Worm (Caenorhabditis elegans) whole organism, L3 larva: ENCODE measurements around the gene F17C8.6.

Source experiments
- R02D3.7 ChIP-seq: fragments of 150-350 bp; optimal IDR thresholded peaks from 2 replicates; lab custom pipeline; 2014; ENCODE audit warnings: missing biosample characterization, missing genetic modification characterization
- ZK546.5 ChIP-seq: sonication (generic microtip); optimal IDR thresholded peaks from 2 replicates; lab custom pipeline; 2017; ENCODE audit warnings: missing biosample characterization, missing genetic modification characterization
- aly-2 ChIP-seq: fragments of 150-350 bp; optimal IDR thresholded peaks from 2 replicates; lab custom pipeline; 2014; ENCODE audit warnings: missing biosample characterization, missing genetic modification characterization
- ama-1 ChIP-seq: fragments of 150-350 bp; optimal IDR thresholded peaks from 2 replicates; lab custom pipeline; 2018
- ceh-16 ChIP-seq: sonication (generic microtip); optimal IDR thresholded peaks from 2 replicates; lab custom pipeline; 2017; ENCODE audit warnings: missing biosample characterization, missing genetic modification characterization
- ceh-28 ChIP-seq: fragments of 150-350 bp; optimal IDR thresholded peaks from 2 replicates; lab custom pipeline; 2014; ENCODE audit warnings: missing biosample characterization, missing genetic modification reagents, missing genetic modification characterization
- ceh-82 ChIP-seq: fragments of 150-350 bp; optimal IDR thresholded peaks from 2 replicates; lab custom pipeline; 2014; ENCODE audit warnings: missing biosample characterization, missing genetic modification characterization
- ceh-9 ChIP-seq: sonication (generic microtip); optimal IDR thresholded peaks from 2 replicates; lab custom pipeline; 2018; ENCODE audit warnings: missing biosample characterization, missing genetic modification characterization
- daf-12 ChIP-seq: fragments of 150-350 bp; optimal IDR thresholded peaks from 2 replicates; lab custom pipeline; 2014; ENCODE audit warnings: missing biosample characterization, missing genetic modification reagents, missing genetic modification characterization
- egl-27 ChIP-seq: sonication (generic microtip); optimal IDR thresholded peaks from 4 replicates; lab custom pipeline; 2017; ENCODE audit warnings: missing biosample characterization, missing genetic modification reagents, missing genetic modification characterization
- egl-5 ChIP-seq: fragments of 150-350 bp; optimal IDR thresholded peaks from 2 replicates; lab custom pipeline; 2017; ENCODE audit warnings: missing biosample characterization, missing genetic modification reagents, missing genetic modification characterization, inconsistent platforms
- elt-1 ChIP-seq: fragments of 150-350 bp; optimal IDR thresholded peaks from 2 replicates; lab custom pipeline; 2014; ENCODE audit warnings: missing biosample characterization, missing genetic modification characterization
- elt-2 ChIP-seq: sonication (generic microtip); optimal IDR thresholded peaks from 2 replicates; lab custom pipeline; 2016; ENCODE audit warnings: missing genetic modification reagents, mild to moderate bottlenecking, missing genetic modification characterization, missing compliant biosample characterization
- elt-3 ChIP-seq, 3 experiments: fragments of 150-350 bp in 1 of 3; sonication (generic microtip) in 2 of 3; optimal IDR thresholded peaks; 2 replicates in 2 of 3; 4 replicates in 1 of 3; lab custom pipeline; 2014 to 2017; ENCODE audit warnings: missing biosample characterization in 3 of 3, missing genetic modification characterization in 3 of 3
- eor-1 ChIP-seq, 2 experiments: fragments of 150-350 bp; optimal IDR thresholded peaks; 2 replicates each; lab custom pipeline; 2014 to 2018; ENCODE audit warnings: missing biosample characterization in 2 of 2, missing genetic modification characterization in 2 of 2
- fkh-10 ChIP-seq: sonication (generic microtip); optimal IDR thresholded peaks from 2 replicates; lab custom pipeline; 2017; ENCODE audit warnings: missing biosample characterization, missing genetic modification reagents, missing genetic modification characterization
- fkh-2 ChIP-seq: fragments of 150-350 bp; optimal IDR thresholded peaks from 2 replicates; lab custom pipeline; 2014; ENCODE audit warnings: missing biosample characterization, missing genetic modification reagents, missing genetic modification characterization
- fos-1 ChIP-seq: fragments of 150-350 bp; optimal IDR thresholded peaks from 2 replicates; lab custom pipeline; 2014; ENCODE audit warnings: missing biosample characterization, missing genetic modification characterization
- hmg-11 ChIP-seq: sonication (generic microtip); optimal IDR thresholded peaks from 2 replicates; lab custom pipeline; 2016; ENCODE audit warnings: missing genetic modification characterization, missing compliant biosample characterization
- jun-1 ChIP-seq: fragments of 150-350 bp; optimal IDR thresholded peaks from 2 replicates; lab custom pipeline; 2014; ENCODE audit warnings: missing biosample characterization, missing genetic modification reagents, missing genetic modification characterization
- lin-15B ChIP-seq: fragments of 150-350 bp; optimal IDR thresholded peaks from 2 replicates; lab custom pipeline; 2014; ENCODE audit warnings: missing biosample characterization, missing genetic modification characterization
- lin-39 ChIP-seq: fragments of 150-350 bp; optimal IDR thresholded peaks from 2 replicates; lab custom pipeline; 2018; ENCODE audit warnings: missing biosample characterization, missing genetic modification reagents, missing genetic modification characterization
- lsy-12 ChIP-seq: sonication (generic microtip); optimal IDR thresholded peaks from 2 replicates; lab custom pipeline; 2016; ENCODE audit warnings: mild to moderate bottlenecking, missing genetic modification characterization, missing compliant biosample characterization
- mdl-1 ChIP-seq: fragments of 150-350 bp; optimal IDR thresholded peaks from 2 replicates; lab custom pipeline; 2014; ENCODE audit warnings: missing biosample characterization, missing genetic modification characterization
- mml-1 ChIP-seq: fragments of 150-350 bp; sonication (generic microtip); optimal IDR thresholded peaks from 3 replicates; lab custom pipeline; 2014; ENCODE audit warnings: missing biosample characterization, missing genetic modification characterization
- nfya-1 ChIP-seq: sonication (generic microtip); optimal IDR thresholded peaks from 2 replicates; lab custom pipeline; 2017; ENCODE audit warnings: missing genetic modification characterization, mild to moderate bottlenecking, missing compliant biosample characterization, antibody characterized with exemption, moderate library complexity; ENCODE audit not compliant: insufficient read depth
- nhr-11 ChIP-seq: fragments of 150-350 bp; optimal IDR thresholded peaks from 2 replicates; lab custom pipeline; 2014; ENCODE audit warnings: missing biosample characterization, missing genetic modification characterization
- nhr-12 ChIP-seq: fragments of 150-350 bp; optimal IDR thresholded peaks from 2 replicates; lab custom pipeline; 2014; ENCODE audit warnings: missing biosample characterization, missing genetic modification characterization
- nhr-23 ChIP-seq: fragments of 150-350 bp; optimal IDR thresholded peaks from 2 replicates; lab custom pipeline; 2014; ENCODE audit warnings: missing biosample characterization, missing genetic modification reagents, missing genetic modification characterization
- nhr-237 ChIP-seq: fragments of 150-350 bp; optimal IDR thresholded peaks from 2 replicates; lab custom pipeline; 2014; ENCODE audit warnings: missing biosample characterization, missing genetic modification characterization
- nhr-25 ChIP-seq: sonication (generic microtip); optimal IDR thresholded peaks from 2 replicates; lab custom pipeline; 2017; ENCODE audit warnings: missing biosample characterization, missing genetic modification characterization
- nhr-28 ChIP-seq: fragments of 150-350 bp; optimal IDR thresholded peaks from 2 replicates; lab custom pipeline; 2014; ENCODE audit warnings: missing biosample characterization, missing genetic modification characterization
- nhr-43 ChIP-seq: sonication (generic microtip); optimal IDR thresholded peaks from 2 replicates; lab custom pipeline; 2016; ENCODE audit warnings: mild to moderate bottlenecking, missing genetic modification characterization, missing compliant biosample characterization; ENCODE audit not compliant: poor library complexity, severe bottlenecking
- nhr-67 ChIP-seq: fragments of 150-350 bp; optimal IDR thresholded peaks from 2 replicates; lab custom pipeline; 2014; ENCODE audit warnings: missing biosample characterization, missing genetic modification characterization
- nhr-76 ChIP-seq: fragments of 150-350 bp; sonication (generic microtip); optimal IDR thresholded peaks from 5 replicates; lab custom pipeline; 2014; ENCODE audit warnings: missing biosample characterization, missing genetic modification characterization
- nhr-77 ChIP-seq: fragments of 150-350 bp; optimal IDR thresholded peaks from 2 replicates; lab custom pipeline; 2014; ENCODE audit warnings: missing biosample characterization, missing genetic modification characterization
- pha-4 ChIP-seq: fragments of 150-350 bp; optimal IDR thresholded peaks from 2 replicates; lab custom pipeline; 2014; ENCODE audit warnings: missing biosample characterization, missing genetic modification reagents, missing genetic modification characterization
- pqm-1 ChIP-seq: fragments of 150-350 bp; optimal IDR thresholded peaks from 2 replicates; lab custom pipeline; 2017; ENCODE audit warnings: missing biosample characterization, missing genetic modification characterization, inconsistent platforms
- sea-2 ChIP-seq: fragments of 150-350 bp; sonication (generic microtip); optimal IDR thresholded peaks from 4 replicates; lab custom pipeline; 2014; ENCODE audit warnings: missing biosample characterization, missing genetic modification reagents, missing genetic modification characterization
- skn-1 ChIP-seq: fragments of 150-350 bp; optimal IDR thresholded peaks from 2 replicates; lab custom pipeline; 2014; ENCODE audit warnings: missing biosample characterization, missing genetic modification characterization
- snpc-4 ChIP-seq: fragments of 150-350 bp; optimal IDR thresholded peaks from 2 replicates; lab custom pipeline; 2014; ENCODE audit warnings: missing biosample characterization, missing genetic modification characterization
- tbx-2 ChIP-seq: sonication (generic microtip); optimal IDR thresholded peaks from 2 replicates; lab custom pipeline; 2016; ENCODE audit warnings: mild to moderate bottlenecking, missing genetic modification characterization, missing compliant biosample characterization
- unc-39 ChIP-seq: sonication (generic microtip); optimal IDR thresholded peaks from 4 replicates; lab custom pipeline; 2017; ENCODE audit warnings: missing biosample characterization, missing genetic modification characterization
- unc-62 ChIP-seq: fragments of 150-350 bp; sonication (generic microtip); optimal IDR thresholded peaks from 4 replicates; lab custom pipeline; 2014; ENCODE audit warnings: missing biosample characterization, missing genetic modification reagents, missing genetic modification characterization
- zag-1 ChIP-seq: fragments of 150-350 bp; optimal IDR thresholded peaks from 2 replicates; lab custom pipeline; 2014; ENCODE audit warnings: missing biosample characterization, missing genetic modification characterization
- ztf-11 ChIP-seq: fragments of 150-350 bp; optimal IDR thresholded peaks from 2 replicates; lab custom pipeline; 2014; ENCODE audit warnings: missing biosample characterization, missing genetic modification characterization
- ztf-4 ChIP-seq: fragments of 150-350 bp; optimal IDR thresholded peaks from 2 replicates; lab custom pipeline; 2014; ENCODE audit warnings: missing biosample characterization, missing genetic modification characterization

The F17C8.6 gene

ce11 chrIII:4754001-4754561, 8.2 kb upstream of the F17C8.6 start, which contains the start of the genes rps-0 and rbg-3:
Gene rps-0, minus strand, starts transcription at chrIII:4754051.
Gene rbg-3, plus strand, starts transcription at chrIII:4754424.
- TF ChIP-seq ceh-28 (peak; percentile 81), zag-1 (tag; lab: Kevin White, UChicago) (peak; percentile 13), nhr-43 (tag; lab: Kevin White, UChicago) (peak; percentile 82), ama-1 (lab: Kevin White, UChicago) (peak; percentile 41), fos-1 (tag; lab: Kevin White, UChicago) (no peak), skn-1 (tag; lab: Kevin White, UChicago) (peak; percentile 62), tbx-2 (tag; lab: Kevin White, UChicago) (peak; percentile 66), sea-2 (GFP tag; lab: Kevin White, UChicago) (no peak), hmg-11 (peak; percentile 75), egl-27 (peak; percentile 51), nhr-11 (tag; lab: Kevin White, UChicago) (peak; percentile 64), pha-4 (tag; lab: Kevin White, UChicago) (peak; percentile 97), lsy-12 (tag; lab: Kevin White, UChicago) (peak; percentile 86), ceh-9 (tag; lab: Kevin White, UChicago) (no peak), aly-2 (tag; lab: Kevin White, UChicago) (no peak), eor-1 (tag; optimal IDR thresholded peaks at IDR 0.05; lab: Kevin White, UChicago) (no peak), fkh-10 (GFP tag; lab: Kevin White, UChicago) (peak; percentile 38), mdl-1 (tag; lab: Kevin White, UChicago) (no peak), lin-39 (tag; lab: Kevin White, UChicago) (peak; percentile 93), ztf-11 (no peak), ZK546.5 (tag; lab: Kevin White, UChicago) (peak; percentile 29), fkh-2 (tag; lab: Kevin White, UChicago) (no peak), daf-12 (tag; lab: Kevin White, UChicago) (no peak), nhr-12 (no peak), ztf-4 (tag; lab: Kevin White, UChicago) (no peak), nfya-1 (peak; percentile 96), mml-1 (tag; lab: Kevin White, UChicago) (no peak), unc-62 (peak; percentile 53), ceh-16 (tag; lab: Kevin White, UChicago) (no peak), nhr-23 (tag; lab: Kevin White, UChicago) (peak; percentile 96), ceh-82 (tag; lab: Kevin White, UChicago) (no peak), egl-5 (tag; lab: Kevin White, UChicago) (peak; percentile 85), nhr-76 (tag; lab: Kevin White, UChicago) (no peak), nhr-77 (peak; percentile 46), snpc-4 (tag; lab: Kevin White, UChicago) (peak; percentile 84), lin-15B (tag; lab: Kevin White, UChicago) (peak; percentile 97), elt-2 (tag; lab: Kevin White, UChicago) (peak; percentile 63), nhr-237 (tag; lab: Kevin White, UChicago) (no peak), elt-3 (tag; optimal IDR thresholded peaks at IDR 0.05; lab: Kevin White, UChicago) (peak in 1 of 3 experiments; percentile 23), jun-1 (tag; lab: Kevin White, UChicago) (peak; percentile 86), nhr-28 (tag; lab: Kevin White, UChicago) (no peak), R02D3.7 (tag; lab: Kevin White, UChicago) (peak; percentile 99), nhr-67 (tag; lab: Kevin White, UChicago) (no peak), pqm-1 (tag; lab: Kevin White, UChicago) (peak; percentile 69), nhr-25 (peak; percentile 92), elt-1 (tag; lab: Kevin White, UChicago) (peak; percentile 27), unc-39 (tag; lab: Kevin White, UChicago) (no peak)
